Worm (Caenorhabditis elegans) whole organism, early embryonic: ENCODE measurements around the gene C14A4.7.

ENCODE experiments used
- ama-1 ChIP-seq: fragments of 150-350 bp; optimal IDR thresholded peaks from 2 replicates; lab custom pipeline; 2014
- ceh-36 ChIP-seq: sonication (generic microtip); optimal IDR thresholded peaks from 2 replicates; lab custom pipeline; 2016; ENCODE audit warnings: missing genetic modification characterization, inconsistent platforms, missing compliant biosample characterization
- scrt-1 ChIP-seq: fragments of 200-800 bp; sonication (Bioruptor generic); IDR thresholded peaks from 2 replicates; pipeline ENCODE4 v1.3.6; 2022; ENCODE audit warnings: missing genetic modification characterization, missing compliant biosample characterization
- sea-1 ChIP-seq: fragments of 200-800 bp; sonication (Bioruptor generic); conservative IDR thresholded peaks from 2 replicates; pipeline ENCODE4 v1.3.6; 2022; ENCODE audit warnings: missing genetic modification characterization, missing compliant biosample characterization

- TF ChIP-seq scrt-1 (GFP tag; lab: Robert Waterston, UW), result no peak
- no peak for TF ChIP-seq sea-1 (GFP tag; lab: Robert Waterston, UW)
- no peak for TF ChIP-seq ceh-36 (tag; lab: Kevin White, UChicago)
- no peak for TF ChIP-seq ama-1 (lab: Kevin White, UChicago)
Observed at ce11 chrII:10546784-10547087, 49.6 kb downstream of the C14A4.7 start.
